Fruit fly (Drosophila melanogaster) whole organism: ENCODE measurements around the gene CG10405.

Experiments
- psq ChIP-seq: fragments of >200 bp; optimal IDR thresholded peaks from 2 replicates; lab custom pipeline; 2017
- usp ChIP-seq: fragments of >200 bp; optimal IDR thresholded peaks from 2 replicates; lab custom pipeline; 2017; ENCODE audit warnings: missing biosample characterization, missing genetic modification characterization, mixed read lengths

- TF ChIP-seq usp = no peak
- TF ChIP-seq psq (lab: Kevin White, UChicago) = no peak
Measured at dm6 chr3R:16482276-16482675, 28.0 kb downstream of the CG10405 start, which contains the start of gene Sdhaf3.
